Fruit fly (Drosophila melanogaster) whole organism, embryonic: ENCODE measurements around the gene mio.

ENCODE experiments used
- Abd-B ChIP-seq: fragments of 200-800 bp; sonication (Bioruptor generic); optimal IDR thresholded peaks from 2 replicates; lab custom pipeline; 2018; ENCODE audit warnings: missing biosample characterization, mild to moderate bottlenecking, missing genetic modification characterization, moderate library complexity
- B-H1 ChIP-seq: fragments of 200-800 bp; sonication (Bioruptor generic); IDR thresholded peaks from 3 replicates; pipeline ENCODE4 v1.3.6; 2022; ENCODE audit warnings: missing biosample characterization, missing genetic modification characterization
- CG11504 ChIP-seq: fragments of 200-800 bp; sonication (Bioruptor generic); optimal IDR thresholded peaks from 3 replicates; lab custom pipeline; 2019; ENCODE audit warnings: missing biosample characterization, mild to moderate bottlenecking, missing genetic modification characterization, moderate library complexity
- CG11696 ChIP-seq: fragments of 200-800 bp; sonication (Bioruptor generic); IDR thresholded peaks from 2 replicates; pipeline ENCODE4 v1.3.6; 2022; ENCODE audit warnings: missing biosample characterization, missing genetic modification characterization
- CG14965 ChIP-seq: fragments of 200-800 bp; sonication (Bioruptor generic); optimal IDR thresholded peaks from 2 replicates; lab custom pipeline; 2016; ENCODE audit warnings: missing biosample characterization, missing genetic modification characterization, borderline replicate concordance
- CG30431 ChIP-seq: fragments of 200-800 bp; sonication (Bioruptor generic); optimal IDR thresholded peaks from 2 replicates; lab custom pipeline; 2017; ENCODE audit warnings: missing biosample characterization, missing genetic modification characterization
- CG43689 ChIP-seq: fragments of 200-800 bp; sonication (Bioruptor generic); IDR thresholded peaks from 2 replicates; pipeline ENCODE4 v1.3.6; 2022; ENCODE audit warnings: missing biosample characterization, missing genetic modification characterization
- CG4730 ChIP-seq: fragments of 200-800 bp; sonication (Bioruptor generic); IDR thresholded peaks from 2 replicates; pipeline ENCODE4 v1.3.6; 2022; ENCODE audit warnings: missing biosample characterization, missing genetic modification characterization
- CG8281 ChIP-seq: fragments of 200-800 bp; sonication (Bioruptor generic); optimal IDR thresholded peaks from 2 replicates; lab custom pipeline; 2018; ENCODE audit warnings: missing biosample characterization, mild to moderate bottlenecking, missing genetic modification characterization, moderate library complexity
- CG9437 ChIP-seq: fragments of 200-800 bp; sonication (Bioruptor generic); optimal IDR thresholded peaks from 2 replicates; lab custom pipeline; 2018; ENCODE audit warnings: missing biosample characterization, mild to moderate bottlenecking, missing genetic modification characterization
- Drgx ChIP-seq: fragments of 200-800 bp; sonication (Bioruptor generic); IDR thresholded peaks from 2 replicates; pipeline ENCODE4 v1.3.6; 2022; ENCODE audit warnings: missing biosample characterization, missing genetic modification characterization
- Elba2 ChIP-seq: fragments of 200-800 bp; sonication (Bioruptor generic); optimal IDR thresholded peaks from 3 replicates; lab custom pipeline; 2016; ENCODE audit warnings: missing biosample characterization, missing genetic modification characterization
- HmgD ChIP-seq: fragments of 200-800 bp; sonication (Bioruptor generic); optimal IDR thresholded peaks from 3 replicates; lab custom pipeline; 2016; ENCODE audit warnings: missing biosample characterization, missing genetic modification characterization
- Taf1 ChIP-seq: fragments of 200-800 bp; sonication (Bioruptor generic); IDR thresholded peaks from 2 replicates; pipeline ENCODE4 v1.3.6; 2022; ENCODE audit warnings: missing biosample characterization, missing genetic modification characterization
- Xrp1 ChIP-seq: fragments of 200-800 bp; sonication (Bioruptor generic); IDR thresholded peaks from 2 replicates; pipeline ENCODE4 v1.3.6; 2022; ENCODE audit warnings: missing biosample characterization, missing genetic modification characterization
- ab ChIP-seq: fragments of 200-800 bp; sonication (Bioruptor generic); optimal IDR thresholded peaks from 2 replicates; lab custom pipeline; 2016; ENCODE audit warnings: missing biosample characterization, missing genetic modification characterization
- abd-A ChIP-seq: fragments of 200-800 bp; sonication (Bioruptor generic); optimal IDR thresholded peaks from 3 replicates; lab custom pipeline; 2019; ENCODE audit warnings: missing biosample characterization, mild to moderate bottlenecking, missing genetic modification characterization, moderate library complexity
- bcd ChIP-seq: fragments of 200-800 bp; sonication (Bioruptor generic); optimal IDR thresholded peaks from 2 replicates; lab custom pipeline; 2017; ENCODE audit warnings: missing biosample characterization, mild to moderate bottlenecking, missing genetic modification characterization
- cato ChIP-seq: fragments of 200-800 bp; sonication (Bioruptor generic); optimal IDR thresholded peaks from 2 replicates; lab custom pipeline; 2016; ENCODE audit warnings: missing biosample characterization, missing genetic modification characterization, borderline replicate concordance
- dimm ChIP-seq: fragments of 200-800 bp; sonication (Bioruptor generic); IDR thresholded peaks from 2 replicates; pipeline ENCODE4 v1.3.6; 2022; ENCODE audit warnings: missing biosample characterization, missing genetic modification characterization
- jing ChIP-seq: fragments of 200-800 bp; sonication (Bioruptor generic); optimal IDR thresholded peaks from 2 replicates; lab custom pipeline; 2018; ENCODE audit warnings: missing biosample characterization, mild to moderate bottlenecking, missing genetic modification characterization
- nerfin-2 ChIP-seq: fragments of 200-800 bp; sonication (Bioruptor generic); IDR thresholded peaks from 2 replicates; pipeline ENCODE4 v1.3.6; 2022; ENCODE audit warnings: missing biosample characterization, missing genetic modification characterization; ENCODE audit not compliant: partially characterized antibody
- odd ChIP-seq: fragments of 200-800 bp; sonication (Bioruptor generic); optimal IDR thresholded peaks from 2 replicates; lab custom pipeline; 2017; ENCODE audit warnings: missing biosample characterization, mild to moderate bottlenecking, missing genetic modification characterization
- org-1 ChIP-seq: fragments of 200-800 bp; sonication (Bioruptor generic); optimal IDR thresholded peaks from 2 replicates; lab custom pipeline; 2017; ENCODE audit warnings: missing biosample characterization, missing genetic modification characterization
- pho ChIP-seq: fragments of 200-800 bp; sonication (Bioruptor generic); optimal IDR thresholded peaks from 2 replicates; lab custom pipeline; 2016; ENCODE audit warnings: missing biosample characterization, missing genetic modification characterization
- wek ChIP-seq: fragments of 200-800 bp; sonication (Bioruptor generic); optimal IDR thresholded peaks from 3 replicates; lab custom pipeline; 2018; ENCODE audit warnings: missing biosample characterization, mild to moderate bottlenecking, missing genetic modification characterization, moderate library complexity
- zfh2 ChIP-seq: fragments of 200-800 bp; sonication (Bioruptor generic); optimal IDR thresholded peaks from 2 replicates; lab custom pipeline; 2016; ENCODE audit warnings: missing biosample characterization, missing genetic modification characterization

Gene mio

dm6 chr2L:2263142-2263541 is 46.1 kb downstream of the mio start, which contains the start of gene CG4270:
TSS of gene CG4270 (plus strand) at chr2L:2263442.
- TF ChIP-seq CG9437 (GFP tag; lab: Kevin White, UChicago) = no peak
- TF ChIP-seq CG4730 (GFP tag; lab: Robert Waterston, UW) = no peak
- no peak for TF ChIP-seq cato (GFP tag; lab: Kevin White, UChicago)
- TF ChIP-seq Abd-B (GFP tag; lab: Kevin White, UChicago) = no peak
- no peak for TF ChIP-seq bcd (GFP tag; lab: Kevin White, UChicago)
- TF ChIP-seq odd = no peak
- no peak for TF ChIP-seq CG11696 (GFP tag; lab: Robert Waterston, UW)
- TF ChIP-seq Elba2 (GFP tag; lab: Kevin White, UChicago) = no peak
- TF ChIP-seq CG8281 (tag; lab: Kevin White, UChicago) = no peak
- TF ChIP-seq HmgD (GFP tag; lab: Kevin White, UChicago) = no peak
- no peak for TF ChIP-seq pho (GFP tag; lab: Kevin White, UChicago)
- TF ChIP-seq CG11504 (tag; lab: Kevin White, UChicago) = no peak
- TF ChIP-seq ab (GFP tag; lab: Kevin White, UChicago) = no peak
- TF ChIP-seq CG43689 (GFP tag; lab: Robert Waterston, UW) = no peak
- no peak for TF ChIP-seq jing (GFP tag; lab: Kevin White, UChicago)
- no peak for TF ChIP-seq Xrp1
- TF ChIP-seq, all 482 proteins: peak for 0

- no peak for TF ChIP-seq CG30431
- no peak for TF ChIP-seq org-1 (GFP tag; lab: Kevin White, UChicago)
- TF ChIP-seq CG14965 = no peak
- TF ChIP-seq zfh2 (GFP tag; lab: Kevin White, UChicago) = no peak
- TF ChIP-seq wek (GFP tag; lab: Kevin White, UChicago) = no peak
- no peak for TF ChIP-seq Taf1 (GFP tag; lab: Robert Waterston, UW)
- TF ChIP-seq abd-A (tag; lab: Kevin White, UChicago) = no peak
- TF ChIP-seq nerfin-2 = no peak
- TF ChIP-seq Drgx (GFP tag; lab: Robert Waterston, UW) = no peak
Observed at dm6 chr2L:2265221-2265620, 48.1 kb downstream of the mio start, which contains the start of gene CG34049. TSS of gene CG34049 (minus strand) at chr2L:2265321.

- no peak for TF ChIP-seq B-H1 (GFP tag; lab: Robert Waterston, UW)
- no peak for TF ChIP-seq dimm
Observed at dm6 chr2L:2269040-2269439, 52.0 kb downstream of the mio start, which contains the start of gene CG17242. TSS of gene CG17242 (minus strand) at chr2L:2269140.
